Fruit fly (Drosophila melanogaster): ENCODE results near the gene Blos3.

DNA sequence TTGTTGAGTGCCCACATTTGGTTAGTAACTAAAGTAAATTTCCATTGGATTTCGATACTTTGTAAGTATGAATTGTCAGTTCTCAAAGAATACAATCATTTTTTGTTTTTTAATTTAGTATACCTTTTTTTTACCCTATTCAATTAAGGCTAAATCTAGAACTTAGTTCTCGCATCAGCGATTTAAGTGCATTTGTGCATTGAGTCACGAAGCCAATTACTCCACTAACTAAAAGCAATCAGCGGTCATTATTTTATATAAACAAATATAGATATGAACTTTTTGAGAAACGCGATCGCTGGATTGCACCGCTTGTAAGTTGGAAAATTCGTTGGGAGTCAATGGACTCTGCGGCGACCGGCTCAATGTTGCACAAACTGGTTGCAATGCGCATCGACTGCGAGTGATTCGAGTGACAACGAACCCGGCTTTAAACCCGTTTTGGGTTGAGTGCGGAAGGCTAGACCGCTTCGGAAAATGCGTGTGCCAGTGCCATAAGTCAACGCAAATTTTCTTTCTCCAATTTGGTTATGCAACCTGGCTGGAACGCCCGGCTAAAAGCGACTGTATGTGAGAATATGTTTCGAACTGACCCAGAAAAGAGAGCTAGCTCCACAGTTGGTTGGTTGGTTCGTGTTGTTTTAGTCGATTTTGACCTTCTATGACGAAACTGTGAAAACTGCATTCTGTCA lies 46.0 kb upstream of the Blos3 start:
- peak; percentile 94 for TF ChIP-seq EcR (GFP tag; optimal IDR thresholded peaks at IDR 0.05)
- no peak for TF ChIP-seq CG34367 (tag; optimal IDR thresholded peaks at IDR 0.05)
- no peak for TF ChIP-seq CG10348 (GFP tag; IDR thresholded peaks at IDR 0.05)
